Worm (Caenorhabditis elegans) whole organism, mixed stage, embryonic: Measurements from ENCODE around the gene B0334.10.

Source experiments
- M03D4.4 ChIP-seq: sonication (generic microtip); optimal IDR thresholded peaks from 2 replicates; lab custom pipeline; 2017; ENCODE audit warnings: mild to moderate bottlenecking, missing genetic modification characterization, missing compliant biosample characterization
- nhr-12 ChIP-seq: fragments of 150-350 bp; optimal IDR thresholded peaks from 2 replicates; lab custom pipeline; 2014; ENCODE audit warnings: missing biosample characterization, missing genetic modification characterization
- nhr-2 ChIP-seq: fragments of 150-350 bp; optimal IDR thresholded peaks from 2 replicates; lab custom pipeline; 2014; ENCODE audit warnings: missing biosample characterization, missing genetic modification characterization
- tbx-8 ChIP-seq: fragments of 200-800 bp; sonication (Bioruptor generic); optimal IDR thresholded peaks from 2 replicates; lab custom pipeline; 2018; ENCODE audit warnings: mild to moderate bottlenecking, missing genetic modification characterization, moderate library complexity, missing compliant biosample characterization
- unc-39 ChIP-seq: fragments of 150-350 bp; optimal IDR thresholded peaks from 2 replicates; lab custom pipeline; 2014; ENCODE audit warnings: missing biosample characterization, missing genetic modification characterization

DNA sequence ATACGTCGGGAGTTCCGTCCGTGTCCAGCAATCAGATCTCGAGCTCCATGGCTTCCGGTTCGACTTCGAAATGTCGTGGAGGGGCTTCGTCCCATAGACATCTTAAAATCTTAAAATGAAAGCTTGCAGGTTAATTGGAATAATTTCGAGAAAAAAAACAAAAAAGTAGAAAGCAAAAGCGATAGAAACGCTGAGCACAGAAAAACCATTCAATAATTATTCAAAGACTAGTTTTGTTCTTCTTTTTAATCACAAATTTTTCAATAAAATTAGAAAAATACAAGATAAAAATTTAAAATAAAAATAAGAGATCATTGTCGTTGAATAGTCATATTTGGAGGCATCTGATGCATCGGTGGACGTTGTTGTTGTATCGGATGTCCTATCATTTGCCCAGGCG, 8.7 kb downstream of the B0334.10 start, which contains the start of gene age-1:
- TF ChIP-seq unc-39 (tag; lab: Kevin White, UChicago): no peak
- TF ChIP-seq nhr-2 (tag; lab: Kevin White, UChicago): no peak
- TF ChIP-seq M03D4.4 (tag; lab: Kevin White, UChicago): no peak
- no peak for TF ChIP-seq tbx-8 (GFP tag; lab: Kevin White, UChicago)
- TF ChIP-seq nhr-12 (tag; lab: Kevin White, UChicago): no peak
